Fruit fly (Drosophila melanogaster) whole organism, embryonic: ENCODE data around the gene CG32187.
A peak's percentile ranks its signal among the peaks of the same experiment; 100 is the strongest.

ENCODE experiments used
- CG10543 ChIP-seq: fragments of 200-800 bp; sonication (Bioruptor generic); optimal IDR thresholded peaks from 3 replicates; lab custom pipeline; 2017; ENCODE audit warnings: missing biosample characterization, mild to moderate bottlenecking, missing genetic modification characterization, moderate library complexity
- CG11504 ChIP-seq: fragments of 200-800 bp; sonication (Bioruptor generic); optimal IDR thresholded peaks from 3 replicates; lab custom pipeline; 2019; ENCODE audit warnings: missing biosample characterization, mild to moderate bottlenecking, missing genetic modification characterization, moderate library complexity
- CG12769 ChIP-seq: fragments of 200-800 bp; sonication (Bioruptor generic); optimal IDR thresholded peaks from 2 replicates; lab custom pipeline; 2019; ENCODE audit warnings: missing biosample characterization, mild to moderate bottlenecking, missing genetic modification characterization, moderate library complexity
- CG13296 ChIP-seq: fragments of 200-800 bp; sonication (Bioruptor generic); optimal IDR thresholded peaks from 3 replicates; lab custom pipeline; 2018; ENCODE audit warnings: missing biosample characterization, mild to moderate bottlenecking, missing genetic modification characterization
- CG13775 ChIP-seq: fragments of 200-800 bp; sonication (Bioruptor generic); optimal IDR thresholded peaks from 3 replicates; lab custom pipeline; 2017; ENCODE audit warnings: missing biosample characterization, mild to moderate bottlenecking, missing genetic modification characterization
- CG15696 ChIP-seq: fragments of 200-800 bp; sonication (Bioruptor generic); optimal IDR thresholded peaks from 2 replicates; lab custom pipeline; 2019; ENCODE audit warnings: missing biosample characterization, mild to moderate bottlenecking, missing genetic modification characterization, moderate library complexity
- CG1602 ChIP-seq: fragments of 200-800 bp; sonication (Bioruptor generic); optimal IDR thresholded peaks from 3 replicates; lab custom pipeline; 2016; ENCODE audit warnings: missing biosample characterization, missing genetic modification characterization
- CG2129 ChIP-seq: fragments of 200-800 bp; sonication (Bioruptor generic); IDR thresholded peaks from 2 replicates; pipeline ENCODE4 v1.3.6; 2022; ENCODE audit warnings: missing biosample characterization, missing genetic modification characterization; ENCODE audit not compliant: partially characterized antibody
- CG2202 ChIP-seq: fragments of 200-800 bp; sonication (Bioruptor generic); optimal IDR thresholded peaks from 2 replicates; lab custom pipeline; 2018; ENCODE audit warnings: missing biosample characterization, mild to moderate bottlenecking, missing genetic modification characterization
- CG3065 ChIP-seq: fragments of 200-800 bp; sonication (Bioruptor generic); optimal IDR thresholded peaks from 2 replicates; lab custom pipeline; 2016; ENCODE audit warnings: missing biosample characterization, missing genetic modification characterization
- CG4360 ChIP-seq: fragments of 200-800 bp; sonication (Bioruptor generic); IDR thresholded peaks from 2 replicates; pipeline ENCODE4 v1.3.6; 2022; ENCODE audit warnings: missing biosample characterization, missing genetic modification characterization
- CG4707 ChIP-seq: fragments of 200-800 bp; sonication (Bioruptor generic); optimal IDR thresholded peaks from 2 replicates; lab custom pipeline; 2018; ENCODE audit warnings: missing biosample characterization, mild to moderate bottlenecking, missing genetic modification characterization, moderate library complexity
- CG6689 ChIP-seq: fragments of 200-800 bp; sonication (Bioruptor generic); IDR thresholded peaks from 2 replicates; pipeline ENCODE4 v1.3.6; 2022; ENCODE audit warnings: missing biosample characterization, missing genetic modification characterization
- CG6791 ChIP-seq: fragments of 200-800 bp; sonication (Bioruptor generic); IDR thresholded peaks from 3 replicates; pipeline ENCODE4 v1.3.6; 2022; ENCODE audit warnings: missing biosample characterization, missing genetic modification characterization; ENCODE audit not compliant: partially characterized antibody
- CG6813 ChIP-seq: fragments of 200-800 bp; sonication (Bioruptor generic); optimal IDR thresholded peaks from 2 replicates; lab custom pipeline; 2017; ENCODE audit warnings: missing biosample characterization, missing genetic modification characterization, mild to moderate bottlenecking, moderate library complexity, missing genetic modification reagents
- CG7372 ChIP-seq: fragments of 200-800 bp; sonication (Bioruptor generic); IDR thresholded peaks from 2 replicates; pipeline ENCODE4 v1.3.6; 2022; ENCODE audit warnings: missing biosample characterization, missing genetic modification characterization
- Dbx ChIP-seq: fragments of 200-800 bp; sonication (Bioruptor generic); IDR thresholded peaks from 3 replicates; pipeline ENCODE4 v1.3.6; 2022; ENCODE audit warnings: missing biosample characterization, missing genetic modification characterization
- Doc3 ChIP-seq: fragments of 200-800 bp; sonication (Bioruptor generic); IDR thresholded peaks from 3 replicates; pipeline ENCODE4 v1.3.6; 2022; ENCODE audit warnings: missing biosample characterization, missing genetic modification characterization; ENCODE audit not compliant: partially characterized antibody
- Dp ChIP-seq: fragments of 200-800 bp; sonication (Bioruptor generic); optimal IDR thresholded peaks from 2 replicates; lab custom pipeline; 2018; ENCODE audit warnings: missing biosample characterization, mild to moderate bottlenecking, missing genetic modification characterization, moderate library complexity
- Drgx ChIP-seq: fragments of 200-800 bp; sonication (Bioruptor generic); IDR thresholded peaks from 2 replicates; pipeline ENCODE4 v1.3.6; 2022; ENCODE audit warnings: missing biosample characterization, missing genetic modification characterization
- Ets65A ChIP-seq: fragments of 200-800 bp; sonication (Bioruptor generic); peaks from one replicate; lab custom pipeline; 2016; ENCODE audit warnings: missing biosample characterization, missing genetic modification characterization
- Hand ChIP-seq: fragments of 200-800 bp; sonication (Bioruptor generic); optimal IDR thresholded peaks from 2 replicates; lab custom pipeline; 2017; ENCODE audit warnings: mild to moderate bottlenecking, missing biosample characterization, missing genetic modification reagents, missing genetic modification characterization
- Hr78 ChIP-seq, 2 experiments: fragments of 200-800 bp in 1 of 2; fragments of >200 bp in 1 of 2; sonication (Bioruptor generic) in 1 of 2; optimal IDR thresholded peaks; 2 replicates each; lab custom pipeline; 2017 to 2019; ENCODE audit warnings: missing biosample characterization in 2 of 2, missing genetic modification characterization in 2 of 2, mild to moderate bottlenecking in 1 of 2, moderate library complexity in 1 of 2
- Lim3 ChIP-seq: fragments of 200-800 bp; sonication (Bioruptor generic); IDR thresholded peaks from 2 replicates; pipeline ENCODE4 v1.3.6; 2022; ENCODE audit warnings: missing biosample characterization, missing genetic modification characterization
- MTF-1 ChIP-seq: fragments of 200-800 bp; sonication (Bioruptor generic); optimal IDR thresholded peaks from 2 replicates; lab custom pipeline; 2018; ENCODE audit warnings: missing biosample characterization, mild to moderate bottlenecking, missing genetic modification characterization, borderline replicate concordance
- Ravus ChIP-seq: fragments of 200-800 bp; sonication (Bioruptor generic); IDR thresholded peaks from 2 replicates; pipeline ENCODE4 v1.3.6; 2022; ENCODE audit warnings: missing biosample characterization, missing genetic modification characterization
- abd-A ChIP-seq: fragments of 200-800 bp; sonication (Bioruptor generic); optimal IDR thresholded peaks from 3 replicates; lab custom pipeline; 2019; ENCODE audit warnings: missing biosample characterization, mild to moderate bottlenecking, missing genetic modification characterization, moderate library complexity
- aop ChIP-seq: fragments of 200-800 bp; sonication (Bioruptor generic); IDR thresholded peaks from 2 replicates; pipeline ENCODE4 v1.3.6; 2022; ENCODE audit warnings: missing biosample characterization, missing genetic modification characterization
- cas ChIP-seq: fragments of 200-800 bp; sonication (Bioruptor generic); IDR thresholded peaks from 2 replicates; pipeline ENCODE4 v1.3.6; 2022; ENCODE audit warnings: missing biosample characterization, missing genetic modification characterization
- ci ChIP-seq: fragments of 200-800 bp; sonication (Bioruptor generic); IDR thresholded peaks from 3 replicates; pipeline ENCODE4 v1.3.6; 2022; ENCODE audit warnings: missing biosample characterization, missing genetic modification characterization
- dm ChIP-seq: fragments of 200-800 bp; sonication (Bioruptor generic); optimal IDR thresholded peaks from 3 replicates; lab custom pipeline; 2016; ENCODE audit warnings: missing biosample characterization, missing genetic modification characterization
- en ChIP-seq: fragments of 200-800 bp; sonication (Bioruptor generic); optimal IDR thresholded peaks from 2 replicates; lab custom pipeline; 2016; ENCODE audit warnings: missing biosample characterization, missing genetic modification characterization
- fu2 ChIP-seq: fragments of 200-800 bp; sonication (Bioruptor generic); optimal IDR thresholded peaks from 2 replicates; lab custom pipeline; 2016; ENCODE audit warnings: missing biosample characterization, missing genetic modification characterization
- gsb-n ChIP-seq: fragments of 200-800 bp; sonication (Bioruptor generic); optimal IDR thresholded peaks from 3 replicates; lab custom pipeline; 2018; ENCODE audit warnings: missing biosample characterization, mild to moderate bottlenecking, missing genetic modification characterization
- kah ChIP-seq: fragments of 200-800 bp; sonication (Bioruptor generic); optimal IDR thresholded peaks from 2 replicates; lab custom pipeline; 2018; ENCODE audit warnings: missing biosample characterization, mild to moderate bottlenecking, missing genetic modification characterization
- knrl ChIP-seq: fragments of 200-800 bp; sonication (Bioruptor generic); IDR thresholded peaks from 3 replicates; pipeline ENCODE4 v1.3.6; 2022; ENCODE audit warnings: missing biosample characterization, missing genetic modification characterization; ENCODE audit not compliant: partially characterized antibody
- lov ChIP-seq, 2 experiments: fragments of 200-800 bp in 1 of 2; fragments of >200 bp in 1 of 2; sonication (Bioruptor generic) in 1 of 2; IDR thresholded peaks in 1 of 2; optimal IDR thresholded peaks in 1 of 2; 2 replicates in 1 of 2; 3 replicates in 1 of 2; pipeline versions ENCODE4 v1.3.6 to Lab custom; 2017 to 2022; ENCODE audit warnings: missing biosample characterization in 1 of 2, missing genetic modification characterization in 1 of 2
- maf-S ChIP-seq: fragments of 200-800 bp; sonication (Bioruptor generic); optimal IDR thresholded peaks from 2 replicates; lab custom pipeline; 2016; ENCODE audit warnings: missing biosample characterization, missing genetic modification characterization
- mirr ChIP-seq: fragments of 200-800 bp; sonication (Bioruptor generic); optimal IDR thresholded peaks from 3 replicates; lab custom pipeline; 2018; ENCODE audit warnings: missing biosample characterization, mild to moderate bottlenecking, missing genetic modification characterization
- nom ChIP-seq: fragments of 200-800 bp; sonication (Bioruptor generic); optimal IDR thresholded peaks from 2 replicates; lab custom pipeline; 2017; ENCODE audit warnings: missing biosample characterization, missing genetic modification characterization, mild to moderate bottlenecking, moderate library complexity, missing genetic modification reagents
- pfk ChIP-seq: fragments of 200-800 bp; sonication (Bioruptor generic); optimal IDR thresholded peaks from 2 replicates; lab custom pipeline; 2018; ENCODE audit warnings: missing biosample characterization, mild to moderate bottlenecking, missing genetic modification characterization, moderate library complexity
- sens ChIP-seq: fragments of 200-800 bp; sonication (Bioruptor generic); peaks from one replicate; lab custom pipeline; 2016; ENCODE audit warnings: missing biosample characterization, missing genetic modification characterization
- sisA ChIP-seq: fragments of 200-800 bp; sonication (Bioruptor generic); IDR thresholded peaks from 2 replicates; pipeline ENCODE4 v1.3.6; 2022; ENCODE audit warnings: missing biosample characterization, missing genetic modification characterization
- trh ChIP-seq: fragments of 200-800 bp; sonication (Bioruptor generic); optimal IDR thresholded peaks from 2 replicates; lab custom pipeline; 2016; ENCODE audit warnings: missing biosample characterization, missing genetic modification characterization

The CG32187 gene

DNA sequence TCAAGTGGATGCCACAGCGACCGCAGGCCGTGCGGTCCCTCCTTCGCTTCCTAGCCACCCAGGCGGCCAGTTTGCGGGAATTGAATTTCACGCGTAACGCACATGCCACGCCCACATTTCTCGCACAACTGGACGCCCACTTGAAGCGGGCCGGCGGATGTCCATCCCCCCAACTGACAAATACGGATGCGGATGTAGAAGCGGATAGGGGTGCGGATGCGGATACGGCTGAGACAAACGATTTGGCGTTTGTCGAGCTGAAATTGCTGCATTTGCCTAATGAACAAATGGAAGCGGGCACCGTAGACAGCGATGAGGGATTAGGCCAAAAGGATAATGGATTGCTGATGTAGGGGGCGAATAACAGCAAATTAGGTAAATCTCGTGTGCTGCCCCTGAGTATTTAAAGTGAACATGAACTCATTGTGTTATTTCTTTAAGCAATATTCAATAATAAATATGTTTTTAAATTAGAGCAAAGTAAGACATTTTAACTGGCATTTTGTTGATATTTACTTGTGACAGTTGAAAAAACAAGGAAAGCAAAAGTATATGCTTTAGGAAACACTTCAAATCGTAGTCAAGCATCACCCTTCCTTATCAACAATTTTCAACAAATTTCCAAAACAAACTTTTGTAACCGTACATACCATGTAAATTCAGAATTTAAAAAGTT lies 47.0 kb downstream of the CG32187 start, which contains the start of gene CG32181:
Gene CG32181, plus strand, starts transcription at position 626 of the 676 bp plus-strand sequence.
- TF ChIP-seq trh = no peak
- TF ChIP-seq CG3065 (GFP tag; lab: Kevin White, UChicago) = peak; percentile 53
- TF ChIP-seq CG13775 = peak; percentile 91
- TF ChIP-seq CG6689 (GFP tag; lab: Robert Waterston, UW) = no peak
- TF ChIP-seq CG6813 (GFP tag; lab: Kevin White, UChicago) = no peak
- no peak for TF ChIP-seq pfk (GFP tag; lab: Kevin White, UChicago)
- no peak for TF ChIP-seq ci
- peak; percentile 19 for TF ChIP-seq sens
- no peak for TF ChIP-seq sisA
- TF ChIP-seq Ets65A = peak; percentile 73
- no peak for TF ChIP-seq knrl (GFP tag; lab: Robert Waterston, UW)
- TF ChIP-seq, all 482 proteins: peak for 4

DNA sequence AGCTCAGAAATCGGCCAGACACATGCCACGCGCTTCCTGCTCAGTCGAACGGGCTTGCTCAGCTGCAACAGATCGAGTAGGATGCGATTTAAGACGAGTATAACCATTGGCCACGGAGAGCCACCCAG lies 48.2 kb downstream of the CG32187 start, which contains the start of gene CG32182:
Gene CG32182, plus strand, starts transcription at position 29 of the 128 bp plus-strand sequence.
- TF ChIP-seq CG6791 (0 out of 3 replicates have a peak, but pooled peaks have one; percentile 3), lov (optimal IDR thresholded peaks at IDR 0.05; lab: Kevin White, UChicago) (no peak), lov (GFP tag; IDR thresholded peaks at IDR 0.05; lab: Robert Waterston, UW) (0 out of 3 replicates have a peak, but pooled peaks have one; percentile 2), MTF-1 (GFP tag; lab: Kevin White, UChicago) (no peak)

DNA sequence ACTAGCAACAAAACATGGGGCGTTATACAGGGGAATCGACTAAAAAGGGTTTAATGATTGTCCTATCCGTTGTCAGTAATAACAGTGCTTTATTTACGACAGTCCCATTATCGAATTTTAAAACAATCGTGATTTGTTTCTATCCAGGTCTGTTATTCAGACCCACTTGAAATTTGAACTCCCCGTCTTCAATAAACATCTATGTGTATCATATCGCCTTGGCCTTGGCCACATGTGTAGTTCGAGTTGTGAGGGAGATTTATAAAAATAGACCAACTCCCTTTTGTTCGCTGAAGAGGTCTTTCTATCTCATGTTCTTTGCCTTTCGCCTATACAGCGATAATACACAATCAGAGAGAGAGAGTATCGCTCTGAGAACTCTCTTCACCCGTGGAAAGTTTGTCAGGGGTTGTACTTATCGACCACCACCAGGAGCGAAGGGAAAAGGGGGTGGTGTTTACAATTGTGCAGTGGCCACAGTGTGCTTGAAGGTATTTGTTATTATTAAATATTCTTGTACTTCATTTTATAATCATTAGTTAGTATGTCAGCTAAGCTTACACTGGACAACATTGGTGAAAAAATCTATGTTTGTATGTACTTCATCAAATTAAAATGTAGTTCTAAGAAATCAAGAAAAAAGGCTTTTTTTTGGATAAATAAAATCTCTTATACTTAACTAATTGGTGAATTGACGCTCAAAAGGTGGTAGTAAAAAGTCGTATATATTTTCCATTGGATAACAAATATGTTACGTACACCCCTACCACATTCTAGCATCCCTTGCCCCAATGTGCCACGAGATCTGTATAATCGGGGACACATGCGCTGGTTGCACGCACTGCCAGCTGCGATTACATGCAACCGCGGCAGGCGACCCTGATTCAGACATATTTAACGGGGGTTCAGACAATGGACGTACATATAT lies 48.7 kb downstream of the CG32187 start:
- TF ChIP-seq maf-S (GFP tag; lab: Kevin White, UChicago) (no peak), CG4707 (GFP tag; lab: Kevin White, UChicago) (peak; percentile 36), Hr78 (GFP tag; optimal IDR thresholded peaks at IDR 0.05; lab: Kevin White, UChicago) (peak in 1 of 2 experiments; percentile 72), nom (no peak), cas (no peak), CG1602 (GFP tag; lab: Kevin White, UChicago) (peak; percentile 81), CG13296 (GFP tag; lab: Kevin White, UChicago) (peak; percentile 21), aop (no peak), Ravus (GFP tag; lab: Robert Waterston, UW) (no peak), CG4360 (GFP tag; lab: Robert Waterston, UW) (peak; percentile 28; the same call in 1 of the 2 replicates), fu2 (GFP tag; lab: Kevin White, UChicago) (no peak), Lim3 (GFP tag; lab: Robert Waterston, UW) (no peak), Dbx (no peak), CG11504 (peak; percentile 87), CG7372 (GFP tag; lab: Robert Waterston, UW) (0 out of 2 replicates have a peak, but pooled peaks have one; percentile 19), Doc3 (no peak), dm (peak; percentile 60), CG2129 (no peak), abd-A (tag; lab: Kevin White, UChicago) (no peak), kah (peak; percentile 64), Dp (no peak), gsb-n (peak; percentile 90), CG2202 (tag; lab: Kevin White, UChicago) (peak; percentile 84), mirr (no peak), CG12769 (no peak), Hand (GFP tag; lab: Kevin White, UChicago) (peak; percentile 36), en (GFP tag; lab: Kevin White, UChicago) (peak; percentile 6), Drgx (GFP tag; lab: Robert Waterston, UW) (peak; percentile 36; the same call in 1 of the 2 replicates), CG15696 (tag; lab: Kevin White, UChicago) (peak; percentile 91), CG10543 (peak; percentile 6)
